Worm (Caenorhabditis elegans): Measurements from ENCODE around the gene E02H9.1.

DNA sequence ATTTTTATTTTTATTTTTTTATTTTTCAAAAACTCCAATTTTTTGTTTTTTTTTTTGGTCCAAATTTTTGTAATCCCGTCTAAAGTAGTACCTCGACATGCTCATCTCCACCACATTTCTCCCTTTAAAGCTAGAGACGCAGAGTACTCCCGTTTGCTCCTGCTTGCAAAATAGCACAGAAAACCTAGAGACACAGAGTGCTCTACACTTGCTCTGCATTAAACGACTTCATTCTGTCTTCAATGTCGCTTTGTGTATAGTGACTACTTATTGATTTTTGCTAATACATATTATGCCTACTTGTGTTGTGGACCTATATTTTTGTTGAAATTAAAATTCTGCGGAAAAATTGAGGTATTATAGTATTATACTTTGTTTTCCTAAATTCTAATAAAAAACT, 42.2 kb upstream of the E02H9.1 start, which contains the start of gene W04B5.8:
- no peak for TF ChIP-seq pag-3 (tag; optimal IDR thresholded peaks at IDR 0.05; ENCODE audit: borderline replicate concordance)
- TF ChIP-seq unc-86 (tag; optimal IDR thresholded peaks at IDR 0.05) = no peak
- no peak for TF ChIP-seq hlh-30 (tag; optimal IDR thresholded peaks at IDR 0.05; ENCODE audit: insufficient read depth)
- TF ChIP-seq lin-11 (tag; optimal IDR thresholded peaks at IDR 0.05) = no peak
- no peak for TF ChIP-seq dmd-4 (tag; optimal IDR thresholded peaks at IDR 0.05; ENCODE audit: borderline replicate concordance)
- TF ChIP-seq tbx-2 (tag; optimal IDR thresholded peaks at IDR 0.05) = peak; percentile 17
- TF ChIP-seq madf-2 (tag; optimal IDR thresholded peaks at IDR 0.05) = no peak
- TF ChIP-seq pha-2 (tag; optimal IDR thresholded peaks at IDR 0.05) = no peak
- no peak for TF ChIP-seq hlh-13 (GFP tag; optimal IDR thresholded peaks at IDR 0.05)
- no peak for TF ChIP-seq Y22D7AL.16 (tag; optimal IDR thresholded peaks at IDR 0.05)
- no peak for TF ChIP-seq F13H6.1 (tag; optimal IDR thresholded peaks at IDR 0.05)
- no peak for TF ChIP-seq pax-1 (tag; optimal IDR thresholded peaks at IDR 0.05)
- TF ChIP-seq fax-1 (tag; optimal IDR thresholded peaks at IDR 0.05) = no peak
- TF ChIP-seq ama-1 (optimal IDR thresholded peaks at IDR 0.05) = no peak

Data from whole organism, late embryonic.